Fruit fly (Drosophila melanogaster): Measurements from ENCODE around the gene Klp3A.
A peak's percentile ranks its signal among the peaks of the same experiment; 100 is the strongest.

The Klp3A gene

dm6 chrX:2647472-2647883 is 43.6 kb upstream of the Klp3A start (continued):
- peak; percentile 60 for TF ChIP-seq cwo (GFP tag; optimal IDR thresholded peaks at IDR 0.05)
- TF ChIP-seq Dip3 (GFP tag; optimal IDR thresholded peaks at IDR 0.05): peak; percentile 16
- TF ChIP-seq Dp (GFP tag; optimal IDR thresholded peaks at IDR 0.05): no peak
- TF ChIP-seq CG7372 (GFP tag; IDR thresholded peaks at IDR 0.05): 0 out of 2 replicates have a peak, but pooled peaks have one; percentile 33
- peak; percentile 34; the same call in 1 of the 3 replicates for TF ChIP-seq croc (GFP tag; conservative IDR thresholded peaks at IDR 0.05)
- peak; percentile 46 for TF ChIP-seq D19A (tag; optimal IDR thresholded peaks at IDR 0.05)
- TF ChIP-seq zf30C (GFP tag; optimal IDR thresholded peaks at IDR 0.05): peak; percentile 76
- no peak for TF ChIP-seq Awh (GFP tag; IDR thresholded peaks at IDR 0.05)
- peak; percentile 59 for TF ChIP-seq CG18262 (tag; optimal IDR thresholded peaks at IDR 0.05)
- no peak for TF ChIP-seq ro (GFP tag; IDR thresholded peaks at IDR 0.05)
- peak; percentile 64 for TF ChIP-seq corto (GFP tag; optimal IDR thresholded peaks at IDR 0.05)
- peak; percentile 22 for TF ChIP-seq Nf-YB (GFP tag; optimal IDR thresholded peaks at IDR 0.05)
- peak; percentile 50; the same call in 1 of the 2 replicates for TF ChIP-seq lmd (GFP tag; IDR thresholded peaks at IDR 0.05)
- TF ChIP-seq usp (GFP tag; optimal IDR thresholded peaks at IDR 0.05): no peak
- peak; percentile 53 for TF ChIP-seq run (tag; optimal IDR thresholded peaks at IDR 0.05)
- TF ChIP-seq CG11085 (GFP tag; IDR thresholded peaks at IDR 0.05): no peak
- no peak for TF ChIP-seq inv (GFP tag; IDR thresholded peaks at IDR 0.05; ENCODE audit: partially characterized antibody)
- peak; percentile 39 for TF ChIP-seq chn (GFP tag; optimal IDR thresholded peaks at IDR 0.05)
- peak; percentile 63 for TF ChIP-seq CG10979 (tag; optimal IDR thresholded peaks at IDR 0.05)
- peak; percentile 58 for TF ChIP-seq Ssrp (tag; optimal IDR thresholded peaks at IDR 0.05)
- 0 out of 2 replicates have a peak, but pooled peaks have one; percentile 40 for TF ChIP-seq Rx (GFP tag; IDR thresholded peaks at IDR 0.05)
- peak; percentile 40 for TF ChIP-seq tap (tag; optimal IDR thresholded peaks at IDR 0.05)
- TF ChIP-seq lov (optimal IDR thresholded peaks at IDR 0.05): no peak
- no peak for TF ChIP-seq lov (GFP tag; IDR thresholded peaks at IDR 0.05)
- peak; percentile 60 for TF ChIP-seq ind (GFP tag; optimal IDR thresholded peaks at IDR 0.05)
- TF ChIP-seq CG11695 (GFP tag; IDR thresholded peaks at IDR 0.05): peak; percentile 43; the same call in 2 of the 3 replicates
- TF ChIP-seq CkIIα-i1 (GFP tag; IDR thresholded peaks at IDR 0.05): no peak
- peak; percentile 68 for TF ChIP-seq CG9817 (tag; optimal IDR thresholded peaks at IDR 0.05)
- peak; percentile 64 for TF ChIP-seq vvl (GFP tag; IDR thresholded peaks at IDR 0.05)
- TF ChIP-seq kni (GFP tag; optimal IDR thresholded peaks at IDR 0.05): peak; percentile 27
- peak; percentile 65 for TF ChIP-seq Fer3 (tag; optimal IDR thresholded peaks at IDR 0.05)
- no peak for TF ChIP-seq fd64A (GFP tag; optimal IDR thresholded peaks at IDR 0.05)
- TF ChIP-seq Ravus (GFP tag; IDR thresholded peaks at IDR 0.05): no peak
- TF ChIP-seq CG1602 (GFP tag; optimal IDR thresholded peaks at IDR 0.05): peak; percentile 43
- TF ChIP-seq CrebB (tag; optimal IDR thresholded peaks at IDR 0.05): peak; percentile 59
- TF ChIP-seq yki (optimal IDR thresholded peaks at IDR 0.05): no peak
- no peak for TF ChIP-seq zen2 (GFP tag; IDR thresholded peaks at IDR 0.05; ENCODE audit: partially characterized antibody)
- no peak for TF ChIP-seq br (optimal IDR thresholded peaks at IDR 0.05)
- TF ChIP-seq Hsf (GFP tag; optimal IDR thresholded peaks at IDR 0.05): peak; percentile 64
- no peak for TF ChIP-seq HLHmδ (GFP tag; optimal IDR thresholded peaks at IDR 0.05)
- peak; percentile 36 for TF ChIP-seq fd3F (GFP tag; optimal IDR thresholded peaks at IDR 0.05)
- no peak for TF ChIP-seq CG11696 (GFP tag; IDR thresholded peaks at IDR 0.05)
- TF ChIP-seq sqz (GFP tag; optimal IDR thresholded peaks at IDR 0.05): peak; percentile 18
- 0 out of 3 replicates have a peak, but pooled peaks have one; percentile 20 for TF ChIP-seq Optix (GFP tag; IDR thresholded peaks at IDR 0.05)
- TF ChIP-seq Poxn (GFP tag; IDR thresholded peaks at IDR 0.05): no peak
- TF ChIP-seq YL-1 (GFP tag; optimal IDR thresholded peaks at IDR 0.05): no peak
- peak; percentile 73 for TF ChIP-seq CG8924 (tag; optimal IDR thresholded peaks at IDR 0.05)
- TF ChIP-seq Nf-YC (tag; optimal IDR thresholded peaks at IDR 0.05): peak; percentile 57
- TF ChIP-seq CG14014 (GFP tag; IDR thresholded peaks at IDR 0.05): peak; percentile 50; the same call in 1 of the 2 replicates
- TF ChIP-seq slou (GFP tag; optimal IDR thresholded peaks at IDR 0.05): peak; percentile 11
- no peak for TF ChIP-seq CG30020 (tag; optimal IDR thresholded peaks at IDR 0.05)
- TF ChIP-seq fd102C (GFP tag; optimal IDR thresholded peaks at IDR 0.05): no peak

Measured in whole organism, embryonic.